Worm (Caenorhabditis elegans) whole organism, L2 larva: ENCODE results near the gene C54F6.18.

Source experiments
- ama-1 ChIP-seq: fragments of 150-350 bp; optimal IDR thresholded peaks from 2 replicates; lab custom pipeline; 2018; ENCODE audit warnings: inconsistent platforms
- fos-1 ChIP-seq: fragments of 150-350 bp; optimal IDR thresholded peaks from 2 replicates; lab custom pipeline; 2014; ENCODE audit warnings: missing biosample characterization, missing genetic modification characterization
- snpc-4 ChIP-seq: fragments of 150-350 bp; optimal IDR thresholded peaks from 2 replicates; lab custom pipeline; 2014; ENCODE audit warnings: missing biosample characterization, missing genetic modification characterization

DNA sequence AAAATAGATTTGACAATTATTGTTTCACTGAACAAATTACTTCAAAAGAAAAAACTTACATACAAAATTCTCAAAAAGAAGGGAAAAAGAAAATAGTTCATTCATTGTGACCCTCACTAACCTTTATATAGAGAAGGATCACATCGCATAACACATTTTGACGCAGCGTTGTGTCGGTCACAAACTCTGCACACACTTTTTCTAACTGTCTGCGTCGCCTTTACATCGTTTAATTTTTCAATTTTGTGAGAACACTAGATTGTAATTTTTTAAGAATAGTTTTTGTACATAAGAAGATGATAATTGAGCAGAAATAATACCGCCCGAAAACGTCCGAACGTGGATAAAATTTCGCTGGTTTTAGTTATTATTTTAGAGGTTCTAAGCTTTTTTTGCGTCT, 44.8 kb upstream of the C54F6.18 start, which contains the start of gene C18B10.6:
- TF ChIP-seq ama-1 (lab: Kevin White, UChicago) (no peak), fos-1 (tag; lab: Kevin White, UChicago) (no peak), snpc-4 (tag; lab: Kevin White, UChicago) (no peak)
